Worm (Caenorhabditis elegans) whole organism, L3 larva: Measurements from ENCODE around the gene T16G12.1.

ENCODE experiments used
- R02D3.7 ChIP-seq: fragments of 150-350 bp; optimal IDR thresholded peaks from 2 replicates; lab custom pipeline; 2014; ENCODE audit warnings: missing biosample characterization, missing genetic modification characterization
- ZK546.5 ChIP-seq: sonication (generic microtip); optimal IDR thresholded peaks from 2 replicates; lab custom pipeline; 2017; ENCODE audit warnings: missing biosample characterization, missing genetic modification characterization
- aly-2 ChIP-seq: fragments of 150-350 bp; optimal IDR thresholded peaks from 2 replicates; lab custom pipeline; 2014; ENCODE audit warnings: missing biosample characterization, missing genetic modification characterization
- ama-1 ChIP-seq: fragments of 150-350 bp; optimal IDR thresholded peaks from 2 replicates; lab custom pipeline; 2018
- ceh-16 ChIP-seq: sonication (generic microtip); optimal IDR thresholded peaks from 2 replicates; lab custom pipeline; 2017; ENCODE audit warnings: missing biosample characterization, missing genetic modification characterization
- ceh-28 ChIP-seq: fragments of 150-350 bp; optimal IDR thresholded peaks from 2 replicates; lab custom pipeline; 2014; ENCODE audit warnings: missing biosample characterization, missing genetic modification reagents, missing genetic modification characterization
- ceh-82 ChIP-seq: fragments of 150-350 bp; optimal IDR thresholded peaks from 2 replicates; lab custom pipeline; 2014; ENCODE audit warnings: missing biosample characterization, missing genetic modification characterization
- ceh-9 ChIP-seq: sonication (generic microtip); optimal IDR thresholded peaks from 2 replicates; lab custom pipeline; 2018; ENCODE audit warnings: missing biosample characterization, missing genetic modification characterization
- daf-12 ChIP-seq: fragments of 150-350 bp; optimal IDR thresholded peaks from 2 replicates; lab custom pipeline; 2014; ENCODE audit warnings: missing biosample characterization, missing genetic modification reagents, missing genetic modification characterization
- egl-27 ChIP-seq: sonication (generic microtip); optimal IDR thresholded peaks from 4 replicates; lab custom pipeline; 2017; ENCODE audit warnings: missing biosample characterization, missing genetic modification reagents, missing genetic modification characterization
- egl-5 ChIP-seq: fragments of 150-350 bp; optimal IDR thresholded peaks from 2 replicates; lab custom pipeline; 2017; ENCODE audit warnings: missing biosample characterization, missing genetic modification reagents, missing genetic modification characterization, inconsistent platforms
- elt-1 ChIP-seq: fragments of 150-350 bp; optimal IDR thresholded peaks from 2 replicates; lab custom pipeline; 2014; ENCODE audit warnings: missing biosample characterization, missing genetic modification characterization
- elt-2 ChIP-seq: sonication (generic microtip); optimal IDR thresholded peaks from 2 replicates; lab custom pipeline; 2016; ENCODE audit warnings: missing genetic modification reagents, mild to moderate bottlenecking, missing genetic modification characterization, missing compliant biosample characterization
- elt-3 ChIP-seq, 3 experiments: fragments of 150-350 bp in 1 of 3; sonication (generic microtip) in 2 of 3; optimal IDR thresholded peaks; 2 replicates in 2 of 3; 4 replicates in 1 of 3; lab custom pipeline; 2014 to 2017; ENCODE audit warnings: missing biosample characterization in 3 of 3, missing genetic modification characterization in 3 of 3
- eor-1 ChIP-seq, 2 experiments: fragments of 150-350 bp; optimal IDR thresholded peaks; 2 replicates each; lab custom pipeline; 2014 to 2018; ENCODE audit warnings: missing biosample characterization in 2 of 2, missing genetic modification characterization in 2 of 2
- fkh-10 ChIP-seq: sonication (generic microtip); optimal IDR thresholded peaks from 2 replicates; lab custom pipeline; 2017; ENCODE audit warnings: missing biosample characterization, missing genetic modification reagents, missing genetic modification characterization
- fkh-2 ChIP-seq: fragments of 150-350 bp; optimal IDR thresholded peaks from 2 replicates; lab custom pipeline; 2014; ENCODE audit warnings: missing biosample characterization, missing genetic modification reagents, missing genetic modification characterization
- fos-1 ChIP-seq: fragments of 150-350 bp; optimal IDR thresholded peaks from 2 replicates; lab custom pipeline; 2014; ENCODE audit warnings: missing biosample characterization, missing genetic modification characterization
- hmg-11 ChIP-seq: sonication (generic microtip); optimal IDR thresholded peaks from 2 replicates; lab custom pipeline; 2016; ENCODE audit warnings: missing genetic modification characterization, missing compliant biosample characterization
- jun-1 ChIP-seq: fragments of 150-350 bp; optimal IDR thresholded peaks from 2 replicates; lab custom pipeline; 2014; ENCODE audit warnings: missing biosample characterization, missing genetic modification reagents, missing genetic modification characterization
- lin-15B ChIP-seq: fragments of 150-350 bp; optimal IDR thresholded peaks from 2 replicates; lab custom pipeline; 2014; ENCODE audit warnings: missing biosample characterization, missing genetic modification characterization
- lin-39 ChIP-seq: fragments of 150-350 bp; optimal IDR thresholded peaks from 2 replicates; lab custom pipeline; 2018; ENCODE audit warnings: missing biosample characterization, missing genetic modification reagents, missing genetic modification characterization
- lsy-12 ChIP-seq: sonication (generic microtip); optimal IDR thresholded peaks from 2 replicates; lab custom pipeline; 2016; ENCODE audit warnings: mild to moderate bottlenecking, missing genetic modification characterization, missing compliant biosample characterization
- mdl-1 ChIP-seq: fragments of 150-350 bp; optimal IDR thresholded peaks from 2 replicates; lab custom pipeline; 2014; ENCODE audit warnings: missing biosample characterization, missing genetic modification characterization
- mml-1 ChIP-seq: fragments of 150-350 bp; sonication (generic microtip); optimal IDR thresholded peaks from 3 replicates; lab custom pipeline; 2014; ENCODE audit warnings: missing biosample characterization, missing genetic modification characterization
- nfya-1 ChIP-seq: sonication (generic microtip); optimal IDR thresholded peaks from 2 replicates; lab custom pipeline; 2017; ENCODE audit warnings: missing genetic modification characterization, mild to moderate bottlenecking, missing compliant biosample characterization, antibody characterized with exemption, moderate library complexity; ENCODE audit not compliant: insufficient read depth
- nhr-11 ChIP-seq: fragments of 150-350 bp; optimal IDR thresholded peaks from 2 replicates; lab custom pipeline; 2014; ENCODE audit warnings: missing biosample characterization, missing genetic modification characterization
- nhr-12 ChIP-seq: fragments of 150-350 bp; optimal IDR thresholded peaks from 2 replicates; lab custom pipeline; 2014; ENCODE audit warnings: missing biosample characterization, missing genetic modification characterization
- nhr-23 ChIP-seq: fragments of 150-350 bp; optimal IDR thresholded peaks from 2 replicates; lab custom pipeline; 2014; ENCODE audit warnings: missing biosample characterization, missing genetic modification reagents, missing genetic modification characterization
- nhr-237 ChIP-seq: fragments of 150-350 bp; optimal IDR thresholded peaks from 2 replicates; lab custom pipeline; 2014; ENCODE audit warnings: missing biosample characterization, missing genetic modification characterization
- nhr-25 ChIP-seq: sonication (generic microtip); optimal IDR thresholded peaks from 2 replicates; lab custom pipeline; 2017; ENCODE audit warnings: missing biosample characterization, missing genetic modification characterization
- nhr-28 ChIP-seq: fragments of 150-350 bp; optimal IDR thresholded peaks from 2 replicates; lab custom pipeline; 2014; ENCODE audit warnings: missing biosample characterization, missing genetic modification characterization
- nhr-43 ChIP-seq: sonication (generic microtip); optimal IDR thresholded peaks from 2 replicates; lab custom pipeline; 2016; ENCODE audit warnings: mild to moderate bottlenecking, missing genetic modification characterization, missing compliant biosample characterization; ENCODE audit not compliant: poor library complexity, severe bottlenecking
- nhr-67 ChIP-seq: fragments of 150-350 bp; optimal IDR thresholded peaks from 2 replicates; lab custom pipeline; 2014; ENCODE audit warnings: missing biosample characterization, missing genetic modification characterization
- nhr-76 ChIP-seq: fragments of 150-350 bp; sonication (generic microtip); optimal IDR thresholded peaks from 5 replicates; lab custom pipeline; 2014; ENCODE audit warnings: missing biosample characterization, missing genetic modification characterization
- nhr-77 ChIP-seq: fragments of 150-350 bp; optimal IDR thresholded peaks from 2 replicates; lab custom pipeline; 2014; ENCODE audit warnings: missing biosample characterization, missing genetic modification characterization
- pha-4 ChIP-seq: fragments of 150-350 bp; optimal IDR thresholded peaks from 2 replicates; lab custom pipeline; 2014; ENCODE audit warnings: missing biosample characterization, missing genetic modification reagents, missing genetic modification characterization
- pqm-1 ChIP-seq: fragments of 150-350 bp; optimal IDR thresholded peaks from 2 replicates; lab custom pipeline; 2017; ENCODE audit warnings: missing biosample characterization, missing genetic modification characterization, inconsistent platforms
- sea-2 ChIP-seq: fragments of 150-350 bp; sonication (generic microtip); optimal IDR thresholded peaks from 4 replicates; lab custom pipeline; 2014; ENCODE audit warnings: missing biosample characterization, missing genetic modification reagents, missing genetic modification characterization
- skn-1 ChIP-seq: fragments of 150-350 bp; optimal IDR thresholded peaks from 2 replicates; lab custom pipeline; 2014; ENCODE audit warnings: missing biosample characterization, missing genetic modification characterization
- snpc-4 ChIP-seq: fragments of 150-350 bp; optimal IDR thresholded peaks from 2 replicates; lab custom pipeline; 2014; ENCODE audit warnings: missing biosample characterization, missing genetic modification characterization
- tbx-2 ChIP-seq: sonication (generic microtip); optimal IDR thresholded peaks from 2 replicates; lab custom pipeline; 2016; ENCODE audit warnings: mild to moderate bottlenecking, missing genetic modification characterization, missing compliant biosample characterization
- unc-39 ChIP-seq: sonication (generic microtip); optimal IDR thresholded peaks from 4 replicates; lab custom pipeline; 2017; ENCODE audit warnings: missing biosample characterization, missing genetic modification characterization
- unc-62 ChIP-seq: fragments of 150-350 bp; sonication (generic microtip); optimal IDR thresholded peaks from 4 replicates; lab custom pipeline; 2014; ENCODE audit warnings: missing biosample characterization, missing genetic modification reagents, missing genetic modification characterization
- zag-1 ChIP-seq: fragments of 150-350 bp; optimal IDR thresholded peaks from 2 replicates; lab custom pipeline; 2014; ENCODE audit warnings: missing biosample characterization, missing genetic modification characterization
- ztf-11 ChIP-seq: fragments of 150-350 bp; optimal IDR thresholded peaks from 2 replicates; lab custom pipeline; 2014; ENCODE audit warnings: missing biosample characterization, missing genetic modification characterization
- ztf-4 ChIP-seq: fragments of 150-350 bp; optimal IDR thresholded peaks from 2 replicates; lab custom pipeline; 2014; ENCODE audit warnings: missing biosample characterization, missing genetic modification characterization

The T16G12.1 gene

DNA sequence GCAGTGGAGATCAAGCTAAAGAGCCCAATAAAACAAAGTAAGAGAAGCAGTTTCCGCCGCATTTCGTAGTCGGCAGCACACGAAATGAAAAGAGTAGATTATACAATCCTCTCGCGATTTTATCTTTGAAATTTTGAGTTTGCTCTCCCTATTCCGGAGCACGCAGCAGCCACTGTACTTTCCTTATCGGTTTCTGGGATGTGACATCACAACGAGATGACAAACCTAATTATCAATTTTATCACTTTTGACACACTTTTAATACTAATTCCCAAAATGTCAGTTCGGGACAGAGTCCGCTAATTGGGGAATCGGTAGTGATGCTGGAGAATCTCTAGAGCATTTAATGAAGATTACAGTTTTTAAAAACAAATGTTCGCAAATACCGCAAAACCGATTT, at the start of gene T16G12.1:
TSS of gene T16G12.1 (minus strand) at position 176 of the 400 bp plus-strand sequence.
- peak; percentile 60 for TF ChIP-seq pqm-1 (tag; lab: Kevin White, UChicago)
- TF ChIP-seq elt-2 (tag; lab: Kevin White, UChicago) = peak; percentile 82
- no peak for TF ChIP-seq elt-3 (tag; optimal IDR thresholded peaks at IDR 0.05; lab: Kevin White, UChicago)

DNA sequence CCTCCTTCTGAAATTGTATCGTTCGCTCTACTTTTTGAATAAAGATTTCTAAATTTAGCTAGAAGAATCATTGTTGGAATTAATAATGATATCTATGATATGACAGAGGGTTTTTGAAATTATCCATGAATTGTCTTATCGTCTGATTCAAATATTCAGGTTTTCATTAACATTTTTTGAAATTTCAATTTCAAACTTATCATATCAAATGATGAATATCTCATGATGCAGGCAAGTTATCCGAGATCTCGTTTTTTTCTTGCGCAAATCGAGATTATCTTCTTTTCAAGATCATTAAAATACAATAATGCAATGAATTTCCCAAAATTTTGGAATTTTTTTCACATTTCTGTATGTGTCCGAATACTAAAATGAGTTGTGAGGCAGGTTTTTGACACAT, 48.3 kb upstream of the T16G12.1 start, which contains the start of gene spop-1:
TSS of gene spop-1 (minus strand) at position 101 of the 400 bp plus-strand sequence.
- TF ChIP-seq snpc-4 (tag; lab: Kevin White, UChicago) = no peak

DNA sequence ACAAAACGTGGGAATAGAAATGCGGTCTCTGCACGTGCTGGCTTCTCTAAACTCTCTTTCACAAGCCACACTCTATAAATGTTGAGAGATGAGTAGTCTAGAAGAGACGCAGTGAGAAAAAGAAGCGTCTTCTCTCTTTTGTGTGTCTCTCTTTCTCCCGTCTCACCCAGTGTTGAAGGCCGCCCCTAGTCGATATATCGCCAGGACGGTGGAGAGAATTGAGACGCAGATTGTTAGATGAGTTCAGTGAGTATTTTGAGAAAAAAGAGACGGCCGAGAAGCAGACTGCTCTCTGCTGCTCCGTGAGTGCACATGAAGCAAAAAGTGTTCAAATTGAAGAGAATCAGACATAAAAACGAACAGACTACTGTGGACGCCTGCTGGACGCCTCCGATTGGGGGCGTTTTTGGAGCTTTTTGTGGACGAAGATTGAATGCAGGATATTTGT, 46.9 kb upstream of the T16G12.1 start:
- TF ChIP-seq nhr-76 (tag; lab: Kevin White, UChicago) (no peak), fkh-2 (tag; lab: Kevin White, UChicago) (no peak), zag-1 (peak; percentile 66), nhr-28 (no peak), pqm-1 (tag; lab: Kevin White, UChicago) (peak; percentile 72), aly-2 (tag; lab: Kevin White, UChicago) (no peak), elt-1 (tag; lab: Kevin White, UChicago) (peak; percentile 54), eor-1 (tag; optimal IDR thresholded peaks at IDR 0.05; lab: Kevin White, UChicago) (no peak), egl-5 (tag; lab: Kevin White, UChicago) (peak; percentile 80), hmg-11 (peak; percentile 99), lin-39 (tag; lab: Kevin White, UChicago) (peak; percentile 83), pha-4 (tag; lab: Kevin White, UChicago) (peak; percentile 96), ceh-82 (peak; percentile 85), jun-1 (tag; lab: Kevin White, UChicago) (peak; percentile 90), daf-12 (tag; lab: Kevin White, UChicago) (no peak), ztf-11 (no peak), nhr-77 (tag; lab: Kevin White, UChicago) (peak; percentile 80), fkh-10 (GFP tag; lab: Kevin White, UChicago) (no peak), fos-1 (tag; lab: Kevin White, UChicago) (no peak), lsy-12 (tag; lab: Kevin White, UChicago) (peak; percentile 76), ceh-28 (tag; lab: Kevin White, UChicago) (peak; percentile 95), elt-2 (tag; lab: Kevin White, UChicago) (peak; percentile 78), snpc-4 (tag; lab: Kevin White, UChicago) (peak; percentile 52), unc-39 (tag; lab: Kevin White, UChicago) (no peak), mdl-1 (peak; percentile 96), mml-1 (no peak), R02D3.7 (tag; lab: Kevin White, UChicago) (peak; percentile 77), nhr-43 (peak; percentile 77), nhr-25 (tag; lab: Kevin White, UChicago) (peak; percentile 90), nhr-11 (tag; lab: Kevin White, UChicago) (peak; percentile 16), lin-15B (peak; percentile 76), ceh-9 (tag; lab: Kevin White, UChicago) (no peak), nhr-67 (tag; lab: Kevin White, UChicago) (no peak), nfya-1 (peak; percentile 99), egl-27 (tag; lab: Kevin White, UChicago) (peak; percentile 47), elt-3 (tag; optimal IDR thresholded peaks at IDR 0.05; lab: Kevin White, UChicago) (no peak), ztf-4 (tag; lab: Kevin White, UChicago) (no peak), nhr-23 (tag; lab: Kevin White, UChicago) (peak; percentile 79), nhr-12 (tag; lab: Kevin White, UChicago) (no peak), nhr-237 (tag; lab: Kevin White, UChicago) (no peak), ama-1 (lab: Kevin White, UChicago) (no peak), unc-62 (GFP tag; lab: Kevin White, UChicago) (peak; percentile 96), ZK546.5 (tag; lab: Kevin White, UChicago) (no peak), ceh-16 (no peak), sea-2 (no peak), skn-1 (tag; lab: Kevin White, UChicago) (peak; percentile 62), tbx-2 (tag; lab: Kevin White, UChicago) (peak; percentile 67)
